Worm (Caenorhabditis elegans) whole organism, mixed stage, embryonic: ENCODE data around the gene T04A11.1.

Experiments used
- blmp-1 ChIP-seq: fragments of 150-350 bp; optimal IDR thresholded peaks from 2 replicates; lab custom pipeline; 2014; ENCODE audit warnings: missing biosample characterization, missing genetic modification characterization
- cnd-1 ChIP-seq: fragments of 200-800 bp; sonication (Bioruptor generic); optimal IDR thresholded peaks from 2 replicates; lab custom pipeline; 2018; ENCODE audit warnings: mild to moderate bottlenecking, missing genetic modification characterization, missing compliant biosample characterization
- flh-1 ChIP-seq: fragments of 200-800 bp; sonication (Bioruptor generic); optimal IDR thresholded peaks from 2 replicates; lab custom pipeline; 2018; ENCODE audit warnings: mild to moderate bottlenecking, missing genetic modification characterization, moderate library complexity, missing compliant biosample characterization
- lsy-2 ChIP-seq: fragments of 150-350 bp; optimal IDR thresholded peaks from 2 replicates; lab custom pipeline; 2014; ENCODE audit warnings: missing biosample characterization, missing genetic modification characterization

DNA sequence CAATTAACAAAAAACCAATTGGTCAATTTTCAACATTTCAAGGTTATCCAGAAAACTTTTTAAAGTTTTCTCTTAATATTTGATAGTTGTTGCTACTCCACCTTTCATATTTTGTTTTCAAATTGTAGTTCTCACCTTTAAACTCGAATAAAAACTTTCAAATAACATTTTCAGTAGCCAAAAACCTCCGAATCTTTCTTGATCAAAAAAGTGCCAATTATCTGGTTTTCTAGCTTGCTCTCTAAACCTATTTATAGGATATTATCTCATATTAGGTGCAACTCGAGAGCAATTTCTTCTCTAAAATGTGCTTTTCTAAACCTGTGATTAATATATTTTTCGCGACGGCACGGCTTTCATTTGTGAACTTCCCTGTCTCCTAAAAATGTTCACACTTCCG lies 10.4 kb upstream of the T04A11.1 start, which contains the start of gene sru-26:
- TF ChIP-seq cnd-1 (tag; lab: Kevin White, UChicago) (no peak), flh-1 (GFP tag; lab: Kevin White, UChicago) (no peak), lsy-2 (no peak), blmp-1 (tag; lab: Kevin White, UChicago) (no peak)
